Fruit fly (Drosophila melanogaster) whole organism, prepupa: Measurements from ENCODE around the gene CG43062.

Experiments used
- CG11762 ChIP-seq: fragments of 200-800 bp; sonication (Bioruptor generic); optimal IDR thresholded peaks from 3 replicates; lab custom pipeline; 2016; ENCODE audit warnings: missing biosample characterization, missing genetic modification characterization; ENCODE audit not compliant: insufficient read depth
- CG1621 ChIP-seq: fragments of 200-800 bp; sonication (Bioruptor generic); optimal IDR thresholded peaks from 3 replicates; lab custom pipeline; 2018; ENCODE audit warnings: missing biosample characterization, mild to moderate bottlenecking, missing genetic modification characterization
- CG34406 ChIP-seq: fragments of 200-800 bp; sonication (Bioruptor generic); optimal IDR thresholded peaks from 3 replicates; lab custom pipeline; 2016; ENCODE audit warnings: missing biosample characterization, missing genetic modification characterization
- CG7368 ChIP-seq: fragments of 200-800 bp; sonication (Bioruptor generic); optimal IDR thresholded peaks from 3 replicates; lab custom pipeline; 2016; ENCODE audit warnings: missing biosample characterization, missing genetic modification characterization
- Gug ChIP-seq: fragments of 200-800 bp; sonication (Bioruptor generic); IDR thresholded peaks from 2 replicates; pipeline ENCODE4 v1.3.6; 2022; ENCODE audit warnings: missing biosample characterization, missing genetic modification characterization
- eg ChIP-seq: fragments of 200-800 bp; sonication (Bioruptor generic); IDR thresholded peaks from 3 replicates; pipeline ENCODE4 v1.3.6; 2022; ENCODE audit warnings: missing biosample characterization, missing genetic modification characterization
- fd85E ChIP-seq: fragments of 200-800 bp; sonication (Bioruptor generic); optimal IDR thresholded peaks from 3 replicates; lab custom pipeline; 2016; ENCODE audit warnings: missing biosample characterization, missing genetic modification characterization
- salr ChIP-seq, 2 experiments: fragments of 200-800 bp; sonication (Bioruptor generic); optimal IDR thresholded peaks; 3 replicates each; lab custom pipeline; 2016 to 2018; ENCODE audit warnings: missing biosample characterization in 2 of 2, missing genetic modification characterization in 2 of 2, mild to moderate bottlenecking in 1 of 2
- spab ChIP-seq: fragments of 200-800 bp; sonication (Bioruptor generic); optimal IDR thresholded peaks from 2 replicates; lab custom pipeline; 2017; ENCODE audit warnings: missing biosample characterization, mild to moderate bottlenecking, missing genetic modification characterization, missing genetic modification reagents
- svp ChIP-seq: fragments of 200-800 bp; sonication (Bioruptor generic); peaks from one replicate; lab custom pipeline; 2016; ENCODE audit warnings: missing biosample characterization, missing genetic modification characterization
- vri ChIP-seq: fragments of 200-800 bp; sonication (Bioruptor generic); optimal IDR thresholded peaks from 3 replicates; lab custom pipeline; 2016; ENCODE audit warnings: missing biosample characterization, mild to moderate bottlenecking, missing genetic modification characterization

dm6 chr3R:11777058-11777457 is 26.9 kb downstream of the CG43062 start:
- no peak for TF ChIP-seq fd85E
- no peak for TF ChIP-seq Gug (GFP tag; lab: Robert Waterston, UW)
- peak; percentile 41; the same call in 1 of the 3 replicates for TF ChIP-seq eg (GFP tag; lab: Robert Waterston, UW)
- no peak for TF ChIP-seq CG11762 (GFP tag; lab: Kevin White, UChicago)
- TF ChIP-seq CG34406, result no peak
- TF ChIP-seq salr (GFP tag; optimal IDR thresholded peaks at IDR 0.05; lab: Kevin White, UChicago), result peak in 1 of 2 experiments; percentile 9
- no peak for TF ChIP-seq CG7368 (GFP tag; lab: Kevin White, UChicago)
- TF ChIP-seq vri (GFP tag; lab: Kevin White, UChicago), result no peak
- no peak for TF ChIP-seq spab
- TF ChIP-seq CG1621, result no peak
- TF ChIP-seq svp, result peak; percentile 57
